Worm (Caenorhabditis elegans) whole organism, late embryonic: ENCODE measurements around the gene Y59E1A.4.

Experiments
- dmd-4 ChIP-seq: sonication (generic microtip); optimal IDR thresholded peaks from 2 replicates; lab custom pipeline; 2016; ENCODE audit warnings: borderline replicate concordance, missing genetic modification characterization, missing compliant biosample characterization
- fkh-10 ChIP-seq: fragments of 150-350 bp; optimal IDR thresholded peaks from 2 replicates; lab custom pipeline; 2014; ENCODE audit warnings: missing biosample characterization, missing genetic modification reagents, missing genetic modification characterization
- hlh-15 ChIP-seq: sonication (generic microtip); optimal IDR thresholded peaks from 2 replicates; lab custom pipeline; 2016; ENCODE audit warnings: missing genetic modification characterization, missing compliant biosample characterization
- lin-11 ChIP-seq: fragments of 200-800 bp; sonication (Bioruptor generic); optimal IDR thresholded peaks from 2 replicates; lab custom pipeline; 2018; ENCODE audit warnings: mild to moderate bottlenecking, missing genetic modification characterization, missing compliant biosample characterization
- madf-2 ChIP-seq: sonication (generic microtip); optimal IDR thresholded peaks from 2 replicates; lab custom pipeline; 2017; ENCODE audit warnings: missing genetic modification characterization, missing compliant biosample characterization
- pha-2 ChIP-seq: sonication (generic microtip); optimal IDR thresholded peaks from 2 replicates; lab custom pipeline; 2017; ENCODE audit warnings: mild to moderate bottlenecking, missing genetic modification characterization, missing compliant biosample characterization
- sdc-2 ChIP-seq: sonication (generic microtip); optimal IDR thresholded peaks from 2 replicates; lab custom pipeline; 2016; ENCODE audit warnings: missing genotype, missing genetic modification characterization, missing compliant biosample characterization
- sox-4 ChIP-seq: sonication (generic microtip); optimal IDR thresholded peaks from 2 replicates; lab custom pipeline; 2017; ENCODE audit warnings: mild to moderate bottlenecking, missing genetic modification characterization, inconsistent platforms, missing compliant biosample characterization

DNA sequence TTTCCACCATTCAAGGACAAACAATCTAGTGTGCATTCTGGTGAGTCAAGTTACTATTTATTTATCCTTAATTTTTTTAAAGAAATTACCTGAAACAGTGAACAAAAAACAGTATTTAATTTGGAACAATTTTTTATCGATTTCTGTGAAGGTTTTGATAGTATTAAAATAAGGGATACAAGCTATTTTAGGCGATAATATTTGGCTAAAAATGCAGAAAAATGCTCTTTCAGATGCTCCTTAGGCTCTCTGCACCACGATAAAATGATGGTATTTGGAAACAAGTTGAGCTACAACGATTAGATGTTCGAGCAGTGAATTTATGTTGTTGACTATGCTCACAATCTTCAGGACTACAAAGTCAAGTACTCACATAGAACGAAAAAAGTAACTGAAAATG, 35.9 kb upstream of the Y59E1A.4 start, which contains the start of gene F52D2.6:
- TF ChIP-seq sdc-2 (tag; lab: Kevin White, UChicago) = no peak
- no peak for TF ChIP-seq hlh-15 (tag; lab: Kevin White, UChicago)
- no peak for TF ChIP-seq lin-11 (tag; lab: Kevin White, UChicago)
- TF ChIP-seq madf-2 (tag; lab: Kevin White, UChicago) = no peak
- TF ChIP-seq sox-4 (tag; lab: Kevin White, UChicago) = no peak
- no peak for TF ChIP-seq pha-2 (tag; lab: Kevin White, UChicago)
- no peak for TF ChIP-seq fkh-10
- TF ChIP-seq dmd-4 (tag; lab: Kevin White, UChicago) = no peak
